Worm (Caenorhabditis elegans) whole organism, L4 larva: ENCODE results near the gene lgc-27.

Experiments used
- F44E2.7 ChIP-seq: fragments of 200-800 bp; sonication (Bioruptor generic); IDR thresholded peaks from 2 replicates; pipeline ENCODE4 v2.1.2; 2022; ENCODE audit warnings: missing genetic modification characterization, missing compliant biosample characterization
- F49E8.2 ChIP-seq: sonication (generic microtip); optimal IDR thresholded peaks from 2 replicates; lab custom pipeline; 2016; ENCODE audit warnings: missing compliant biosample characterization, mild to moderate bottlenecking, missing genetic modification characterization, borderline replicate concordance
- R02D3.7 ChIP-seq: fragments of 150-350 bp; sonication (generic microtip); optimal IDR thresholded peaks from 3 replicates; lab custom pipeline; 2014; ENCODE audit warnings: missing biosample characterization, missing genetic modification characterization
- T20F7.1 ChIP-seq: fragments of 200-800 bp; sonication (Bioruptor generic); optimal IDR thresholded peaks from 2 replicates; lab custom pipeline; 2018; ENCODE audit warnings: mild to moderate bottlenecking, missing genetic modification characterization, missing compliant biosample characterization
- Y105C5A.15 ChIP-seq: fragments of 200-800 bp; sonication (Bioruptor generic); IDR thresholded peaks from 2 replicates; pipeline ENCODE4 v1.3.6; 2022; ENCODE audit warnings: missing genetic modification characterization, missing compliant biosample characterization
- Y48G9A.11 ChIP-seq: fragments of 200-800 bp; sonication (Bioruptor generic); IDR thresholded peaks from 2 replicates; pipeline ENCODE4 v1.3.6; 2022; ENCODE audit warnings: missing genetic modification reagents, missing genetic modification characterization, missing compliant biosample characterization
- Y5F2A.4 ChIP-seq: fragments of 200-800 bp; sonication (Bioruptor generic); optimal IDR thresholded peaks from 2 replicates; lab custom pipeline; 2018; ENCODE audit warnings: mild to moderate bottlenecking, missing genetic modification characterization, missing compliant biosample characterization
- ZK337.2 ChIP-seq: fragments of 200-800 bp; sonication (Bioruptor generic); IDR thresholded peaks from 2 replicates; pipeline ENCODE4 v1.3.6; 2022; ENCODE audit warnings: missing genetic modification reagents, missing genetic modification characterization, missing compliant biosample characterization
- aha-1 ChIP-seq: fragments of 150-350 bp; peaks from one replicate; lab custom pipeline; 2014; ENCODE audit warnings: missing biosample characterization, missing genetic modification characterization
- ceh-62 ChIP-seq: sonication (generic microtip); optimal IDR thresholded peaks from 2 replicates; lab custom pipeline; 2017; ENCODE audit warnings: missing biosample characterization, missing genetic modification characterization
- ces-1 ChIP-seq: fragments of 150-350 bp; sonication (generic microtip); optimal IDR thresholded peaks from 4 replicates; lab custom pipeline; 2014; ENCODE audit warnings: missing biosample characterization, missing genetic modification reagents, missing genetic modification characterization
- daf-16 ChIP-seq, 3 experiments: sonication (generic microtip); optimal IDR thresholded peaks; 2 replicates each; lab custom pipeline; 2016 to 2017; ENCODE audit warnings: missing genetic modification characterization in 3 of 3, missing genetic modification reagents in 3 of 3, mild to moderate bottlenecking in 2 of 3, missing compliant biosample characterization in 2 of 3, missing biosample characterization in 1 of 3, moderate library complexity in 1 of 3
- daf-8 ChIP-seq: fragments of 200-800 bp; sonication (Bioruptor generic); IDR thresholded peaks from 2 replicates; pipeline ENCODE4 v1.3.6; 2022; ENCODE audit warnings: missing genetic modification characterization, missing compliant biosample characterization
- egl-27 ChIP-seq: sonication (generic microtip); optimal IDR thresholded peaks from 3 replicates; lab custom pipeline; 2017; ENCODE audit warnings: missing biosample characterization, missing genetic modification reagents, missing genetic modification characterization
- fos-1 ChIP-seq: fragments of 150-350 bp; optimal IDR thresholded peaks from 2 replicates; lab custom pipeline; 2014; ENCODE audit warnings: missing biosample characterization, missing genetic modification characterization
- hlh-30 ChIP-seq: sonication (generic microtip); optimal IDR thresholded peaks from 2 replicates; lab custom pipeline; 2017; ENCODE audit warnings: antibody characterized with exemption, mild to moderate bottlenecking, missing genetic modification characterization, missing compliant biosample characterization; ENCODE audit not compliant: insufficient read depth
- lin-29 ChIP-seq: fragments of 200-800 bp; sonication (Bioruptor generic); IDR thresholded peaks from 2 replicates; pipeline ENCODE4 v1.3.6; 2022; ENCODE audit warnings: missing genetic modification reagents, missing genetic modification characterization, missing compliant biosample characterization
- lir-3 ChIP-seq: sonication (generic microtip); optimal IDR thresholded peaks from 2 replicates; lab custom pipeline; 2016; ENCODE audit warnings: mild to moderate bottlenecking, missing genetic modification characterization, missing compliant biosample characterization
- lsy-2 ChIP-seq, 2 experiments: fragments of 150-350 bp in 1 of 2; sonication (generic microtip) in 1 of 2; optimal IDR thresholded peaks; 2 replicates each; lab custom pipeline; 2014 to 2017; ENCODE audit warnings: missing biosample characterization in 2 of 2, missing genetic modification characterization in 2 of 2
- madf-5 ChIP-seq, 2 experiments: fragments of 200-800 bp; sonication (Bioruptor generic); IDR thresholded peaks; 2 replicates each; pipeline ENCODE4 v1.3.6; 2022; ENCODE audit warnings: missing compliant biosample characterization in 2 of 2, missing genetic modification characterization in 2 of 2
- nhr-111 ChIP-seq: fragments of 200-800 bp; sonication (Bioruptor generic); optimal IDR thresholded peaks from 2 replicates; lab custom pipeline; 2018; ENCODE audit warnings: mild to moderate bottlenecking, missing genetic modification characterization, missing compliant biosample characterization
- nhr-25 ChIP-seq: sonication (generic microtip); optimal IDR thresholded peaks from 2 replicates; lab custom pipeline; 2017; ENCODE audit warnings: missing genetic modification characterization, mild to moderate bottlenecking, missing compliant biosample characterization, antibody characterized with exemption, moderate library complexity, borderline replicate concordance; ENCODE audit not compliant: insufficient read depth
- nhr-41 ChIP-seq: fragments of 200-800 bp; sonication (Bioruptor generic); IDR thresholded peaks from 2 replicates; pipeline ENCODE4 v1.3.6; 2022; ENCODE audit warnings: missing genetic modification reagents, missing genetic modification characterization, missing compliant biosample characterization
- nhr-77 ChIP-seq: fragments of 150-350 bp; optimal IDR thresholded peaks from 2 replicates; lab custom pipeline; 2014; ENCODE audit warnings: missing biosample characterization, missing genetic modification characterization
- pha-4 ChIP-seq, 2 experiments: fragments of 150-350 bp in 1 of 2; fragments of 200-800 bp in 1 of 2; sonication (Bioruptor generic) in 1 of 2; IDR thresholded peaks in 1 of 2; optimal IDR thresholded peaks in 1 of 2; 2 replicates each; pipeline versions ENCODE4 v1.3.6 to Lab custom; 2014 to 2022; ENCODE audit warnings: missing genetic modification characterization in 2 of 2, missing genetic modification reagents in 2 of 2, missing biosample characterization in 1 of 2, missing compliant biosample characterization in 1 of 2
- pqm-1 ChIP-seq: sonication (generic microtip); optimal IDR thresholded peaks from 2 replicates; lab custom pipeline; 2017; ENCODE audit warnings: missing biosample characterization, missing genetic modification characterization
- sdz-12 ChIP-seq: fragments of 200-800 bp; sonication (Bioruptor generic); optimal IDR thresholded peaks from 2 replicates; lab custom pipeline; 2018; ENCODE audit warnings: mild to moderate bottlenecking, missing genetic modification characterization, missing compliant biosample characterization
- set-16 ChIP-seq: fragments of 200-800 bp; sonication (Bioruptor generic); IDR thresholded peaks from 2 replicates; pipeline ENCODE4 v1.3.6; 2022; ENCODE audit warnings: missing genetic modification reagents, missing genetic modification characterization, missing compliant biosample characterization
- skn-1 ChIP-seq: fragments of 150-350 bp; optimal IDR thresholded peaks from 2 replicates; lab custom pipeline; 2014; ENCODE audit warnings: missing biosample characterization, missing genetic modification characterization
- snpc-1.2 ChIP-seq: fragments of 200-800 bp; sonication (Bioruptor generic); IDR thresholded peaks from 2 replicates; pipeline ENCODE4 v1.3.6; 2022; ENCODE audit warnings: missing genetic modification reagents, missing genetic modification characterization, missing compliant biosample characterization
- spr-3 ChIP-seq: fragments of 200-800 bp; sonication (Bioruptor generic); optimal IDR thresholded peaks from 2 replicates; lab custom pipeline; 2018; ENCODE audit warnings: mild to moderate bottlenecking, missing genetic modification characterization, missing compliant biosample characterization
- zfp-2 ChIP-seq: sonication (generic microtip); optimal IDR thresholded peaks from 2 replicates; lab custom pipeline; 2016; ENCODE audit warnings: mild to moderate bottlenecking, missing genetic modification characterization, missing compliant biosample characterization
- zip-2 ChIP-seq: fragments of 150-350 bp; optimal IDR thresholded peaks from 2 replicates; lab custom pipeline; 2014; ENCODE audit warnings: missing biosample characterization, missing genetic modification characterization

The lgc-27 gene

DNA sequence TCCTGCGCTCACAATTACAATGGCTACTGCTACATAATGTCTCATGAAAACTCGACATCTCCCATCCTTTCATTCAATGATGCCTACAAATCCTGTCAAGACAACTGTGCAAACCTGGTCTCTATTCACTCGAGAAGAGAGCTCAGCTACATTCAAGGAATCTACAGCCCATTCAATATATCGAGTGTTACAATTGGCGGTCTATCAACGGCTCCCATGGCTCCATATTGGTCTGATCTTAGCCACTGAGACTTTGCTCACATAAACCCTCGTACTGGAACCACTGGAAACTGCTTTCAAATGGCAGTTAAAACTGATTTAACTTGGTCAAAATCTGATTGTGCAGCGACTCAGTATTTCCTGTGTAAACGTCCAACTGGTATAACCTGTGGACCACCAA is 26.6 kb downstream of the lgc-27 start, which contains the start of gene T05A7.3:
T05A7.3 (plus strand) TSS at position 301 of the 400 bp plus-strand sequence.
- TF ChIP-seq ceh-62 (no peak), R02D3.7 (tag; lab: Kevin White, UChicago) (no peak), pqm-1 (tag; lab: Kevin White, UChicago) (no peak), daf-8 (GFP tag; lab: Robert Waterston, UW) (no peak)

DNA sequence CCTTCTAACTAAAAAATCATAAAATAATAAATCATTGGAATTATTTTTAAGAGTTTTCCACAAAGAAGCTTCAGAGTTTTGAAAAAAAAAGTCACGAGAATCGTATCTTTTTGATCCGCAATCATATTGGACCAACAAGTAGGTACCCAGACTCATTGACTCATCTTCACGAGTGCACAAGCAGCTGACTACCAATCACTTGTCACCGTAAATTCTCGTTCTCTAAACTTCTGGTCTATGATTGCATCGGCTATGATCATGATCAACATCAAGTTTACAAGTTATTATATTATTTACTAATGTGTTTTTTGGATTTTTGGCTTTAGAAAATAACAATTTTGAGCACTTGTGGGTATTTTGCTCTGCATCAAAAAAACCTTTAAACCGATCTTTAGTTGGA is 27.4 kb downstream of the lgc-27 start:
- TF ChIP-seq F49E8.2 (tag; lab: Kevin White, UChicago) (no peak), nhr-111 (GFP tag; lab: Kevin White, UChicago) (no peak), fos-1 (tag; lab: Kevin White, UChicago) (no peak), hlh-30 (tag; lab: Kevin White, UChicago) (peak; percentile 23), daf-16 (GFP tag; optimal IDR thresholded peaks at IDR 0.05; lab: Kevin White, UChicago) (peak in 1 of 2 experiments; percentile 19), daf-16 (tag; optimal IDR thresholded peaks at IDR 0.05; lab: Kevin White, UChicago) (no peak)

- TF ChIP-seq madf-5 (GFP tag; IDR thresholded peaks at IDR 0.05; lab: Robert Waterston, UW) (no peak), lir-3 (tag; lab: Kevin White, UChicago) (no peak), Y5F2A.4 (GFP tag; lab: Kevin White, UChicago) (no peak)
Observed at ce11 chrII:4677916-4678315, 29.0 kb downstream of the lgc-27 start, which contains the start of gene T05A7.1. T05A7.1 (plus strand) TSS chrII:4678216.

DNA sequence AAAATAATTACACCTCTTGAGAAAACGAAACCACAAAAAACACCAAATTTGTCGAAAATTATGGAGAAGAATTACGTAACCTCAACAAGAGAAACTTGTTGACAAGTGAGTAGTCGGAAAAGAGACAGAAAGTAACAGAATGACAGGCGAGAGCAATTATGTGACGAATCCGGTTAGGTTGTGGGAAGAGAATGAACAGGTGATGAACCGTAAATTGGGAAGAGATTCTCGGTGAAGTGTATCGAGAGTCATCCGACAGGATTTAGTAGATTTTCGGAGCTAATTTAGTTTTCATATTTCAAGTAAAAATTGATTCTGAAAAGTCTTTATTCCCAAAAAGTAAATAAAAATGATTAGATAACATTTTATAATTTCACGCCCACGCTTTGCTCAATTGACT is 32.5 kb downstream of the lgc-27 start, which contains the start of gene T05A7.7:
T05A7.7 (minus strand) TSS at position 101 of the 400 bp plus-strand sequence.
- TF ChIP-seq nhr-41 (GFP tag; lab: Robert Waterston, UW) = no peak
- TF ChIP-seq F44E2.7 (GFP tag; lab: Robert Waterston, UW) = no peak
- TF ChIP-seq egl-27 (tag; lab: Kevin White, UChicago) = no peak
- no peak for TF ChIP-seq T20F7.1 (GFP tag; lab: Kevin White, UChicago)
- no peak for TF ChIP-seq nhr-111 (GFP tag; lab: Kevin White, UChicago)
- TF ChIP-seq F49E8.2 (tag; lab: Kevin White, UChicago) = no peak
- TF ChIP-seq snpc-1.2 (GFP tag; lab: Robert Waterston, UW) = no peak
- TF ChIP-seq Y105C5A.15 (GFP tag; lab: Robert Waterston, UW) = no peak
- TF ChIP-seq nhr-77 (tag; lab: Kevin White, UChicago) = no peak
- no peak for TF ChIP-seq aha-1 (tag; lab: Kevin White, UChicago)
- TF ChIP-seq nhr-25 (tag; lab: Kevin White, UChicago) = no peak
- TF ChIP-seq pha-4 (GFP tag; IDR thresholded peaks at IDR 0.05; lab: Robert Waterston, UW) = no peak
- TF ChIP-seq pha-4 (tag; optimal IDR thresholded peaks at IDR 0.05; lab: Kevin White, UChicago) = no peak
- no peak for TF ChIP-seq lin-29 (GFP tag; lab: Robert Waterston, UW)
- TF ChIP-seq spr-3 (GFP tag; lab: Kevin White, UChicago) = no peak
- no peak for TF ChIP-seq sdz-12 (GFP tag; lab: Kevin White, UChicago)
- TF ChIP-seq fos-1 (tag; lab: Kevin White, UChicago) = no peak
- TF ChIP-seq skn-1 (tag; lab: Kevin White, UChicago) = no peak
- TF ChIP-seq zip-2 (tag; lab: Kevin White, UChicago) = no peak

DNA sequence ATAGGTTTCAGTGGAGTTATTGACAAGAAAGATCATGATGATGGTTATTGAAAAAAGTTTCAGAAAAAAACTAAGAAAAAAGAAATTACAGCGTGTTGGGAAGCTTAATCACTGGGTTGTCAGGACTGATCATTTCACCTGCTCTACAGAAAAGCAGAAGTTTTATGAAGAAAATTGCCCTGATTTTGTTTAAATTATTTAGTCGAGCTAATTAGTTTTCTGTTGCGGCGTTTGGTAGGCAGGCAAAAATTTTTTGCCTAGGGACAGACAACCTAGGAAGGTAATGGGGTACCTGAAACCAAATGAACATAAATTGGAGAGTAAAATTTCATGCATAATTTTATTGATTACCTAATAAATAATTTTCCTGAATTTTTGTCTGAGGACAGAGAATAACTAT is 34.8 kb downstream of the lgc-27 start, which contains the start of gene sre-40:
sre-40 (minus strand) TSS at position 101 of the 400 bp plus-strand sequence.
- TF ChIP-seq lsy-2 (tag; optimal IDR thresholded peaks at IDR 0.05; lab: Kevin White, UChicago) (no peak), Y48G9A.11 (GFP tag; lab: Robert Waterston, UW) (no peak), zfp-2 (tag; lab: Kevin White, UChicago) (no peak), set-16 (GFP tag; lab: Robert Waterston, UW) (no peak), ces-1 (GFP tag; lab: Kevin White, UChicago) (no peak), madf-5 (GFP tag; IDR thresholded peaks at IDR 0.05; lab: Robert Waterston, UW) (no peak), ZK337.2 (GFP tag; lab: Robert Waterston, UW) (no peak)
- TF ChIP-seq, all 104 proteins: peak for 0
